Worm (Caenorhabditis elegans) whole organism, mixed stage, embryonic: ENCODE data around the gene sri-40.
"Not testable (repeated sequence)": the region's sequence is repeated elsewhere in the genome, so short reads cannot be mapped to it uniquely, and the experiment has no call there.

ENCODE experiments used
- blmp-1 ChIP-seq: fragments of 150-350 bp; optimal IDR thresholded peaks from 2 replicates; lab custom pipeline; 2014; ENCODE audit warnings: missing biosample characterization, missing genetic modification characterization
- ceh-83 ChIP-seq: fragments of 200-800 bp; sonication (Bioruptor generic); optimal IDR thresholded peaks from 2 replicates; lab custom pipeline; 2018; ENCODE audit warnings: mild to moderate bottlenecking, missing genetic modification characterization, missing compliant biosample characterization
- elt-3 ChIP-seq: fragments of 150-350 bp; optimal IDR thresholded peaks from 2 replicates; lab custom pipeline; 2014; ENCODE audit warnings: missing biosample characterization, missing genetic modification characterization
- mep-1 ChIP-seq: fragments of 150-350 bp; optimal IDR thresholded peaks from 2 replicates; lab custom pipeline; 2017; ENCODE audit warnings: missing biosample characterization, missing genetic modification reagents, missing genetic modification characterization, inconsistent platforms
- nhr-237 ChIP-seq: fragments of 150-350 bp; optimal IDR thresholded peaks from 2 replicates; lab custom pipeline; 2014; ENCODE audit warnings: missing biosample characterization, missing genetic modification characterization
- snpc-4 ChIP-seq: fragments of 150-350 bp; optimal IDR thresholded peaks from 2 replicates; lab custom pipeline; 2014; ENCODE audit warnings: missing biosample characterization, missing genetic modification characterization
- unc-39 ChIP-seq: fragments of 150-350 bp; optimal IDR thresholded peaks from 2 replicates; lab custom pipeline; 2014; ENCODE audit warnings: missing biosample characterization, missing genetic modification characterization
- unc-62 ChIP-seq: fragments of 150-350 bp; optimal IDR thresholded peaks from 2 replicates; lab custom pipeline; 2014; ENCODE audit warnings: missing biosample characterization, missing genetic modification reagents, missing genetic modification characterization
- zip-8 ChIP-seq: fragments of 150-350 bp; optimal IDR thresholded peaks from 2 replicates; lab custom pipeline; 2014; ENCODE audit warnings: missing biosample characterization, missing genetic modification characterization

ce11 chrII:3191544-3191943, 13.8 kb downstream of the sri-40 start, which contains the start of gene Y27F2A.9:
- not testable (repeated sequence) for TF ChIP-seq blmp-1 (tag; lab: Kevin White, UChicago); ceh-83 (GFP tag; lab: Kevin White, UChicago); snpc-4 (tag; lab: Kevin White, UChicago); nhr-237 (tag; lab: Kevin White, UChicago); unc-39 (tag; lab: Kevin White, UChicago); zip-8; elt-3 (tag; lab: Kevin White, UChicago); mep-1; unc-62 (GFP tag; lab: Kevin White, UChicago)
